Worm (Caenorhabditis elegans): ENCODE measurements around the gene tpi-1.

tpi-1 gene

DNA sequence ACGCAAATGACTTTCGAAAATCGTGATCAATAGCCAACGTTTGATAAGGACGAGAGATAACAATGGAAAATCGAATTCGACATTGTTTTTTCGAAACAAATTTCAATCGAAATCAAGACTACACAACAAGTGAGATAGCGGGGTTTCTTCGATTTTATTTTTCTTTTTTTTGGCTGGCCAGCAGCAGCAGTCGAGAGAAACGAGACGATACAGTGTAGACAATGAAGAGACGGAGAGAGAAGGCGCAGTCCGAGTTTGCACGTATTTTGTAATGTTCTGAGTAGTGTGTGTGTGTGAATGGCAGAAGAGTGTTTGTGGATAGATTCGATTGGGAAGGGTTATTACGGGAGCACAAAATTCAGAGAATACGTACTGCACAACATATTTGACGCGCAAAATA lies 1.2 kb upstream of the tpi-1 start:
- no peak for TF ChIP-seq flt-1 (GFP tag; IDR thresholded peaks at IDR 0.05)
- TF ChIP-seq F13C5.2 (tag; optimal IDR thresholded peaks at IDR 0.05), result peak; percentile 23
- TF ChIP-seq B0310.2 (tag; optimal IDR thresholded peaks at IDR 0.05), result no peak
- TF ChIP-seq scrt-1 (GFP tag; IDR thresholded peaks at IDR 0.05), result no peak

DNA sequence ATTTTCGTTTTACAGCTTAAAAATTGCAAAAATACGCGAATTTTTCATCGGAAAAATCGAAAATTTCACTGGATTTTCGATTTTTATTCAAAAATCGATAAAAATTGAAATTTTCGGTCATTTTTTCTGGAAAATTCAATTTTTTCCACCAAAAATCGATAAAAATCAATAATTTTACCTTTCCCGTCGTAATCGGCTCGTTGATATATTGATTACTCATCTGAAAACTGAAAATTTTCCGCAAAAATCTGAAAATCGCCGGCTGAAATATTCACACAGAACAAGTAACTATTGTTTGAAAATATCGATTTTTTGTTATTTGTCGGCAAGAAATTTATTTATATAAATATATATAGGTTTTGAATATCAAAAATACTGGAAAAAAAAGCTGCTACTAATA lies 2.4 kb downstream of the tpi-1 start, which contains the start of gene cyn-16:
cyn-16 (minus strand) TSS at position 227 of the 400 bp plus-strand sequence.
- no peak for TF ChIP-seq ama-1 (optimal IDR thresholded peaks at IDR 0.05)
- no peak for TF ChIP-seq hmg-4 (GFP tag; optimal IDR thresholded peaks at IDR 0.05)
- no peak for TF ChIP-seq B0310.2 (tag; optimal IDR thresholded peaks at IDR 0.05)
- no peak for TF ChIP-seq tbx-11 (GFP tag; IDR thresholded peaks at IDR 0.05)

DNA sequence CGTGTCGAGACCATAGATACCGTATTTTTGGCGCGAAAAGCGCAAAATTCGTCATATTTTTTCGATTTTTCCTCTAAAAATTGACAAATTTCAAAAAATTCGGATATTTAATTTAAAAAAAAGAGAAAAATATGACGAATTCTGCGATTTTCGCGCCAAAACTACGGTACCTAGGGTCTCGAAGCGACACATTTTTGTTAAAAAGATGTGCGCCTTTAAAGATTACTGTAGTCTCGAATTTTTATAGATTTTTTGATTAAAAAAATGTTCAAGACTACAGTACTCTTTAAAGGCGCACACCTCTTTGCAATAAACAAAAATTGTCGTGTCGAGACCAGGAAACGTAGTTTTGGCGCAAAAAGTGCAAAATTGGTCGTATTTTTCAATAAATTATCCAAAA lies 2.9 kb downstream of the tpi-1 start:
- no peak for TF ChIP-seq ets-7 (tag; optimal IDR thresholded peaks at IDR 0.05)
- TF ChIP-seq pes-1 (GFP tag; IDR thresholded peaks at IDR 0.05), result no peak
- no peak for TF ChIP-seq tbx-11 (GFP tag; IDR thresholded peaks at IDR 0.05)
- no peak for TF ChIP-seq ama-1 (optimal IDR thresholded peaks at IDR 0.05)
- TF ChIP-seq tra-4 (tag; optimal IDR thresholded peaks at IDR 0.05), result no peak
- no peak for TF ChIP-seq ceh-36 (tag; optimal IDR thresholded peaks at IDR 0.05)
- no peak for TF ChIP-seq flt-1 (GFP tag; IDR thresholded peaks at IDR 0.05)
- TF ChIP-seq B0310.2 (tag; optimal IDR thresholded peaks at IDR 0.05), result no peak
- no peak for TF ChIP-seq scrt-1 (GFP tag; IDR thresholded peaks at IDR 0.05)
- no peak for TF ChIP-seq hnd-1 (tag; optimal IDR thresholded peaks at IDR 0.05)
- TF ChIP-seq hmbx-1 (tag; optimal IDR thresholded peaks at IDR 0.05), result no peak
- no peak for TF ChIP-seq tbx-37 (GFP tag; conservative IDR thresholded peaks at IDR 0.05)

DNA sequence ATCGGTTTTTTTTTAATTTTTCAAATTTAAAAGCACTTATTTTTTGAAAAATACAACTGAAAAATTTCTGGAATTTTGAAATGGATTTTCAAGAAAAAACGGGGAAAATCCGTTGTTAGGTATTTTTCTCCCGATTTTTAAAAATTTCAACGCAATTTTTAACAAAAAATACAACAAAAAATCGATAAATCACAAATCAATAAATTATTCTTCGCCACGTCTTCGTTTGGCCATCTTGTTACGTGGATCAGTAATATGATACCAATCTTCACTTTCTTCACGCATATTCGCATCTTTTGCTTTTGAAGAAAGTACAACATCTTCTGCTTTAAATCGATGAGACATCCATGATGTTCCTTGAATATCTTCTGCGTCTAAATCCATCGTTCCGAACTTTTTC lies 10.2 kb downstream of the tpi-1 start:
- no peak for TF ChIP-seq ceh-13 (GFP tag; optimal IDR thresholded peaks at IDR 0.05)
- TF ChIP-seq ceh-36 (tag; optimal IDR thresholded peaks at IDR 0.05), result no peak
- TF ChIP-seq hmbx-1 (tag; optimal IDR thresholded peaks at IDR 0.05), result no peak
- TF ChIP-seq B0310.2 (tag; optimal IDR thresholded peaks at IDR 0.05), result no peak
- no peak for TF ChIP-seq tbx-11 (GFP tag; IDR thresholded peaks at IDR 0.05)

DNA sequence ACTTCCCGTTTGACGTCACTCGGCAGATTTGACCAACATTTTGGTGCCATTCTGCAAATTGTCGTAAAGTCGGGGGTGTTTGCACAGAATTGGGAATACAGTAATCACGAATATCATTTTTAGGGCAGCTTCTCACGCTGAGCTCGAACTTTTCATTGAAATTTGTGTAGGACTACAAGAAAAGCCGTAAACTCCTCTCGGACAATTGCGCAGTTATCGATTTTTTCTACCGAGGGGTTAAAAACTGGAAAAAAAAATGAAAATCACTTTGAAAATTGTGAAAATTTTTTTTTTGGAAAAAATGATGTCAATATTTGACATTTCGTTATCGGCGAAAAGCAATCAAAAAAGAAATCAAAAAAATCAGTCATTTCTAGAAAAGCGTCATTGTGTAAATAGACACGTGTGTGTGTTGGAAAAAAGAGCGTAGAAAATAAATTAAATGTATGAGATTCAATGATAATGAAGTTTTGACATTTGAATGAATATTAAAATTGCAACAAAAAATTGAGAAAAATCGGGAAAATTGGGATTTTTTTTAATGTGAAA lies 11.2 kb downstream of the tpi-1 start, which contains the start of gene Y17G7B.8:
Y17G7B.8 (minus strand) TSS at position 51 of the 549 bp plus-strand sequence.
- TF ChIP-seq sea-1 (GFP tag; conservative IDR thresholded peaks at IDR 0.05) (no peak), aly-1 (tag; optimal IDR thresholded peaks at IDR 0.05) (no peak)

DNA sequence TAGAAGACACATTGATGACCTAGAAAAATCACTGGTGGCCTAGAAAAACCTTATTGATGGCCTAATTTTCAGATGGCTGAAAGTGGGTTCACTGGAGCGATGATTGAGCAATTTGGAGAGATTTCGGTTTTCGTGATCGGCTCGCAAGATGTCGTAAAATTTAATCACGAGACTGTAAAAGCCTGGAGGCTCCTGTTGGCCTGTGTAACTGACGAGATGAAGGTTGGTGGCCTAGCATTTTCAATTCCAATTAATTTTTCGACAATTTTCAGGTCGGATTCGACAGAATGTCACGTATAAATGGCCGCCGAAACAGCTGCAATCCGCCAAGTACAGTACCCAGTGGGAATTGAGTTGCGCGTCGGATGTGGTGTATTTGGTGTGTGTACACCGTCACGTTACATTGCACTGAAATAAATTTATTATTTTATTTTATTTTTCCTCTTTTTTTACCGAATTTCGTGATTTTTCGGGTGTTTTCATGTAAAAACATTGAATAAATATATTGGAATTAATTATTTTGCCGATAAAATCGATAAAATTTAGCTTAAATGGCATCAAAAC lies 15.5 kb downstream of the tpi-1 start, which contains the start of gene Y17G7B.12:
Y17G7B.12 (plus strand) TSS at position 547 of the 564 bp plus-strand sequence.
- TF ChIP-seq F13C5.2 (tag; optimal IDR thresholded peaks at IDR 0.05) (peak; percentile 22), flt-1 (GFP tag; IDR thresholded peaks at IDR 0.05) (no peak)

DNA sequence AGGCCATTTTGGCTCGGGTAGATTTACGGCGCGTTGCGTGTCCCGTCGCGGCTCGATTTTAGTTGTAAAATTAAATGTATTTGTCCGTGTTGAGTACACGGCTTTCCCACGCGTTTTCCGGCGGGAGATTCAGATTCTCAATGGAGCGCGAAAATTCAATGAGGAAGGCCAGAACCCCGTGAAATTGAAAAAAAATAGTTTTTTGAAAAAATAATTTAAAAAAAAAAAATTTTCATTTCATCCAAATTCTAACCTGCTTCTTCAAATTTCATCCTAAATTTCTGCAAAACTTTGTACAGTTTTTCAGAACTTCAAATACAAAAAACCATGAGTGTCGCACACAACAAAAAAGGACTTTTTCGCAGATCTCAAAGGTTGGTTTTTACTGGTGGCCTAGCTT lies 30.2 kb downstream of the tpi-1 start, which contains the start of gene glb-29:
glb-29 (plus strand) TSS at position 301 of the 400 bp plus-strand sequence.
- TF ChIP-seq ets-7 (tag; optimal IDR thresholded peaks at IDR 0.05) (no peak), ceh-36 (tag; optimal IDR thresholded peaks at IDR 0.05) (no peak), tra-4 (tag; optimal IDR thresholded peaks at IDR 0.05) (no peak), flt-1 (GFP tag; IDR thresholded peaks at IDR 0.05) (no peak), tbx-11 (GFP tag; IDR thresholded peaks at IDR 0.05) (no peak), hmbx-1 (tag; optimal IDR thresholded peaks at IDR 0.05) (no peak), hnd-1 (tag; optimal IDR thresholded peaks at IDR 0.05) (no peak), tbx-37 (GFP tag; conservative IDR thresholded peaks at IDR 0.05) (no peak), hmg-4 (GFP tag; optimal IDR thresholded peaks at IDR 0.05) (no peak), ceh-13 (GFP tag; optimal IDR thresholded peaks at IDR 0.05) (no peak), ama-1 (optimal IDR thresholded peaks at IDR 0.05) (no peak), sea-1 (GFP tag; conservative IDR thresholded peaks at IDR 0.05) (no peak), aly-1 (tag; optimal IDR thresholded peaks at IDR 0.05) (no peak), B0310.2 (tag; optimal IDR thresholded peaks at IDR 0.05) (no peak), pes-1 (GFP tag; IDR thresholded peaks at IDR 0.05) (no peak), scrt-1 (GFP tag; IDR thresholded peaks at IDR 0.05) (no peak), F13C5.2 (tag; optimal IDR thresholded peaks at IDR 0.05) (no peak)

DNA sequence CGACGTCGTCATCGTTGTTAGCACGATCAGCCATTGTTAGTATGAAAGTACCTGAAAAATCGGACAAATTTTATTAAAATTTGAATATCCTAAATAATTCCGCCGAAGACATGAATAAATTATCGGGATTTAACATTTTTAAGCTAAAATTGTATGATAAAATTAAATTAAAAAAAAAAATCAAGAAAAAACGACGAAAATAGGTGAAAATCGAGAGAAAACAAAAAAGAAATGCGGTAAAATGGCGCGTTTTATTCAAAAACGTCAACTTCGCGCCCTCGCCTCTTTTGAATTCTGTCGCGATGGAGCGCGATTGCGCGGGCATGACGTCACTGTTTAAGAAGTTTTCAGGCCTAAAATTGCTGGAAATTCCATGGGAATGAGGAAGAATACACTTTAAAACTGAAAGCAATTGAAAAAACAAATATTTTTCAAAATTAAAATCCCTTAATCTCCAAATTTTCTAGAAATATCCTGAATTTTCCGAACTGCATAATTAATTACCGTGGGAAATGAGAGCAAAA lies 32.3 kb downstream of the tpi-1 start, which contains the start of gene mcm-2:
mcm-2 (minus strand) TSS at position 51 of the 524 bp plus-strand sequence.
- TF ChIP-seq ceh-36 (tag; optimal IDR thresholded peaks at IDR 0.05) (no peak), tra-4 (tag; optimal IDR thresholded peaks at IDR 0.05) (no peak), hmbx-1 (tag; optimal IDR thresholded peaks at IDR 0.05) (no peak), scrt-1 (GFP tag; IDR thresholded peaks at IDR 0.05) (no peak), aly-1 (tag; optimal IDR thresholded peaks at IDR 0.05) (no peak), flt-1 (GFP tag; IDR thresholded peaks at IDR 0.05) (no peak), pes-1 (GFP tag; IDR thresholded peaks at IDR 0.05) (no peak), B0310.2 (tag; optimal IDR thresholded peaks at IDR 0.05) (no peak), tbx-37 (GFP tag; conservative IDR thresholded peaks at IDR 0.05) (no peak), ceh-13 (GFP tag; optimal IDR thresholded peaks at IDR 0.05) (no peak), tbx-11 (GFP tag; IDR thresholded peaks at IDR 0.05) (no peak)

Data from whole organism, early embryonic.